Worm (Caenorhabditis elegans) whole organism, L3 larva: ENCODE measurements around the gene C14C11.7.
A peak's percentile ranks its signal among the peaks of the same experiment; 100 is the strongest.

ENCODE experiments used
- R02D3.7 ChIP-seq: fragments of 150-350 bp; optimal IDR thresholded peaks from 2 replicates; lab custom pipeline; 2014; ENCODE audit warnings: missing biosample characterization, missing genetic modification characterization
- aly-2 ChIP-seq: fragments of 150-350 bp; optimal IDR thresholded peaks from 2 replicates; lab custom pipeline; 2014; ENCODE audit warnings: missing biosample characterization, missing genetic modification characterization
- ama-1 ChIP-seq: fragments of 150-350 bp; optimal IDR thresholded peaks from 2 replicates; lab custom pipeline; 2018
- ceh-28 ChIP-seq: fragments of 150-350 bp; optimal IDR thresholded peaks from 2 replicates; lab custom pipeline; 2014; ENCODE audit warnings: missing biosample characterization, missing genetic modification reagents, missing genetic modification characterization
- egl-27 ChIP-seq: sonication (generic microtip); optimal IDR thresholded peaks from 4 replicates; lab custom pipeline; 2017; ENCODE audit warnings: missing biosample characterization, missing genetic modification reagents, missing genetic modification characterization
- egl-5 ChIP-seq: fragments of 150-350 bp; optimal IDR thresholded peaks from 2 replicates; lab custom pipeline; 2017; ENCODE audit warnings: missing biosample characterization, missing genetic modification reagents, missing genetic modification characterization, inconsistent platforms
- elt-1 ChIP-seq: fragments of 150-350 bp; optimal IDR thresholded peaks from 2 replicates; lab custom pipeline; 2014; ENCODE audit warnings: missing biosample characterization, missing genetic modification characterization
- elt-2 ChIP-seq: sonication (generic microtip); optimal IDR thresholded peaks from 2 replicates; lab custom pipeline; 2016; ENCODE audit warnings: missing genetic modification reagents, mild to moderate bottlenecking, missing genetic modification characterization, missing compliant biosample characterization
- elt-3 ChIP-seq, 3 experiments: fragments of 150-350 bp in 1 of 3; sonication (generic microtip) in 2 of 3; optimal IDR thresholded peaks; 2 replicates in 2 of 3; 4 replicates in 1 of 3; lab custom pipeline; 2014 to 2017; ENCODE audit warnings: missing biosample characterization in 3 of 3, missing genetic modification characterization in 3 of 3
- eor-1 ChIP-seq, 2 experiments: fragments of 150-350 bp; optimal IDR thresholded peaks; 2 replicates each; lab custom pipeline; 2014 to 2018; ENCODE audit warnings: missing biosample characterization in 2 of 2, missing genetic modification characterization in 2 of 2
- fkh-2 ChIP-seq: fragments of 150-350 bp; optimal IDR thresholded peaks from 2 replicates; lab custom pipeline; 2014; ENCODE audit warnings: missing biosample characterization, missing genetic modification reagents, missing genetic modification characterization
- lin-15B ChIP-seq: fragments of 150-350 bp; optimal IDR thresholded peaks from 2 replicates; lab custom pipeline; 2014; ENCODE audit warnings: missing biosample characterization, missing genetic modification characterization
- lin-39 ChIP-seq: fragments of 150-350 bp; optimal IDR thresholded peaks from 2 replicates; lab custom pipeline; 2018; ENCODE audit warnings: missing biosample characterization, missing genetic modification reagents, missing genetic modification characterization
- lsy-12 ChIP-seq: sonication (generic microtip); optimal IDR thresholded peaks from 2 replicates; lab custom pipeline; 2016; ENCODE audit warnings: mild to moderate bottlenecking, missing genetic modification characterization, missing compliant biosample characterization
- mdl-1 ChIP-seq: fragments of 150-350 bp; optimal IDR thresholded peaks from 2 replicates; lab custom pipeline; 2014; ENCODE audit warnings: missing biosample characterization, missing genetic modification characterization
- mml-1 ChIP-seq: fragments of 150-350 bp; sonication (generic microtip); optimal IDR thresholded peaks from 3 replicates; lab custom pipeline; 2014; ENCODE audit warnings: missing biosample characterization, missing genetic modification characterization
- nfya-1 ChIP-seq: sonication (generic microtip); optimal IDR thresholded peaks from 2 replicates; lab custom pipeline; 2017; ENCODE audit warnings: missing genetic modification characterization, mild to moderate bottlenecking, missing compliant biosample characterization, antibody characterized with exemption, moderate library complexity; ENCODE audit not compliant: insufficient read depth
- nhr-11 ChIP-seq: fragments of 150-350 bp; optimal IDR thresholded peaks from 2 replicates; lab custom pipeline; 2014; ENCODE audit warnings: missing biosample characterization, missing genetic modification characterization
- nhr-12 ChIP-seq: fragments of 150-350 bp; optimal IDR thresholded peaks from 2 replicates; lab custom pipeline; 2014; ENCODE audit warnings: missing biosample characterization, missing genetic modification characterization
- nhr-23 ChIP-seq: fragments of 150-350 bp; optimal IDR thresholded peaks from 2 replicates; lab custom pipeline; 2014; ENCODE audit warnings: missing biosample characterization, missing genetic modification reagents, missing genetic modification characterization
- nhr-25 ChIP-seq: sonication (generic microtip); optimal IDR thresholded peaks from 2 replicates; lab custom pipeline; 2017; ENCODE audit warnings: missing biosample characterization, missing genetic modification characterization
- nhr-43 ChIP-seq: sonication (generic microtip); optimal IDR thresholded peaks from 2 replicates; lab custom pipeline; 2016; ENCODE audit warnings: mild to moderate bottlenecking, missing genetic modification characterization, missing compliant biosample characterization; ENCODE audit not compliant: poor library complexity, severe bottlenecking
- nhr-67 ChIP-seq: fragments of 150-350 bp; optimal IDR thresholded peaks from 2 replicates; lab custom pipeline; 2014; ENCODE audit warnings: missing biosample characterization, missing genetic modification characterization
- pha-4 ChIP-seq: fragments of 150-350 bp; optimal IDR thresholded peaks from 2 replicates; lab custom pipeline; 2014; ENCODE audit warnings: missing biosample characterization, missing genetic modification reagents, missing genetic modification characterization
- pqm-1 ChIP-seq: fragments of 150-350 bp; optimal IDR thresholded peaks from 2 replicates; lab custom pipeline; 2017; ENCODE audit warnings: missing biosample characterization, missing genetic modification characterization, inconsistent platforms
- sea-2 ChIP-seq: fragments of 150-350 bp; sonication (generic microtip); optimal IDR thresholded peaks from 4 replicates; lab custom pipeline; 2014; ENCODE audit warnings: missing biosample characterization, missing genetic modification reagents, missing genetic modification characterization
- skn-1 ChIP-seq: fragments of 150-350 bp; optimal IDR thresholded peaks from 2 replicates; lab custom pipeline; 2014; ENCODE audit warnings: missing biosample characterization, missing genetic modification characterization
- tbx-2 ChIP-seq: sonication (generic microtip); optimal IDR thresholded peaks from 2 replicates; lab custom pipeline; 2016; ENCODE audit warnings: mild to moderate bottlenecking, missing genetic modification characterization, missing compliant biosample characterization
- unc-39 ChIP-seq: sonication (generic microtip); optimal IDR thresholded peaks from 4 replicates; lab custom pipeline; 2017; ENCODE audit warnings: missing biosample characterization, missing genetic modification characterization
- ztf-4 ChIP-seq: fragments of 150-350 bp; optimal IDR thresholded peaks from 2 replicates; lab custom pipeline; 2014; ENCODE audit warnings: missing biosample characterization, missing genetic modification characterization

C14C11.7 gene

ce11 chrV:5705510-5705909, 39.6 kb upstream of the C14C11.7 start, which contains the start of gene peli-1:
Gene peli-1 (plus strand): TSS chrV:5705810.
- no peak for TF ChIP-seq nhr-23 (tag; lab: Kevin White, UChicago)
- no peak for TF ChIP-seq lsy-12 (tag; lab: Kevin White, UChicago)
- TF ChIP-seq unc-39: no peak
- TF ChIP-seq pha-4 (tag; lab: Kevin White, UChicago): no peak
- TF ChIP-seq nhr-25 (tag; lab: Kevin White, UChicago): no peak
- no peak for TF ChIP-seq ama-1 (lab: Kevin White, UChicago)
- TF ChIP-seq sea-2 (GFP tag; lab: Kevin White, UChicago): no peak
- no peak for TF ChIP-seq skn-1 (tag; lab: Kevin White, UChicago)
- TF ChIP-seq, all 47 proteins: peak for 0

DNA sequence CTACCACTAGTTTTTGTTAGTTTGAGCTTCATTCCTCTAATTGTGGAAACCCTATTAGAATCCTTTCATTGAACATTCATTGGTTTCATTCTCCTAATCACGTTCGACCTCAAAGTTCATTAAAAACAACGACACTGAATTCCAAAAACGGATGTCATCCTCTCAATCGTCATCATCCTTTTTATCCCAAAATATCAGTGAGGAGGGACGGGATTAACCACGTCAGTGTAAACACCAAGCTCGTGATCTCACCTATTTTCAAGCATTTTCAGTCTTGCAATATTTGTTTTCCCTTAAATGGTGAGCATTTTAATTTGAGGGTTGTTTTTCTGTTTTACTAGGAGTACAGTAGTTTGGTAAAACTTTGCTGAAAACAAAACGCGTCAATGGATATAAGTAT, 38.6 kb upstream of the C14C11.7 start:
- TF ChIP-seq elt-3 (tag; optimal IDR thresholded peaks at IDR 0.05; lab: Kevin White, UChicago): no peak
- TF ChIP-seq nhr-11: peak; percentile 46

ce11 chrV:5701106-5701505, 35.2 kb upstream of the C14C11.7 start:
- TF ChIP-seq R02D3.7 (tag; lab: Kevin White, UChicago): peak; percentile 0
- TF ChIP-seq ama-1 (lab: Kevin White, UChicago): peak; percentile 72
- TF ChIP-seq nhr-67 (tag; lab: Kevin White, UChicago): no peak
- TF ChIP-seq nhr-12 (tag; lab: Kevin White, UChicago): no peak
- TF ChIP-seq mdl-1 (tag; lab: Kevin White, UChicago): peak; percentile 14
- peak in 2 of 3 experiments; percentile 45 to 90 for TF ChIP-seq elt-3 (tag; optimal IDR thresholded peaks at IDR 0.05; lab: Kevin White, UChicago)
- TF ChIP-seq nhr-23 (tag; lab: Kevin White, UChicago): peak; percentile 40
- TF ChIP-seq egl-5 (tag; lab: Kevin White, UChicago): no peak

- TF ChIP-seq pqm-1 (tag; lab: Kevin White, UChicago): no peak
- TF ChIP-seq ama-1 (lab: Kevin White, UChicago): peak; percentile 56
- TF ChIP-seq nfya-1 (tag; lab: Kevin White, UChicago): no peak
Observed at ce11 chrV:5699835-5700441, 34.1 kb upstream of the C14C11.7 start, which contains the start of gene clec-1. Gene clec-1 (plus strand): TSS chrV:5700154.

DNA sequence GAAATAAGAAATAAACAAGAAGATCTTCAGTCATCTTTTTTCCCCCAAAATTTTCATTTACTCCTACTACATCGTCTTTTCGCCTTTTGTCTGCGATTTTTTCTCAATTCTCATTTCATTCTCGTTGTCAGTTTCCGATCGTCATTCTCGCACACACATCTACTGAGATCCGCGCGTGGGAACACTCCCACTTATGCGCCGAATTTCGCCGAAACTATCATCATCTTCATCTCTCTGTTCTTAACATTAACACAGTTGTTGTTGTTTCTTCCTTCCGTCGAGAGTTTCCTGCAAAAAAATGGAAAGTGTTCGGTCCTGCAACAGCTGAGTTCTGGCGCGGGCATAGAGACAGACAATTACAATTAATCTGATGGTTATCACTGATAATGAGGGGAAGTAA, 31.7 kb upstream of the C14C11.7 start:
- TF ChIP-seq nhr-23 (tag; lab: Kevin White, UChicago) (peak; percentile 24), eor-1 (tag; optimal IDR thresholded peaks at IDR 0.05; lab: Kevin White, UChicago) (no peak), nhr-67 (tag; lab: Kevin White, UChicago) (no peak), elt-3 (tag; optimal IDR thresholded peaks at IDR 0.05; lab: Kevin White, UChicago) (peak in 1 of 3 experiments; percentile 39), ceh-28 (tag; lab: Kevin White, UChicago) (peak; percentile 7)

DNA sequence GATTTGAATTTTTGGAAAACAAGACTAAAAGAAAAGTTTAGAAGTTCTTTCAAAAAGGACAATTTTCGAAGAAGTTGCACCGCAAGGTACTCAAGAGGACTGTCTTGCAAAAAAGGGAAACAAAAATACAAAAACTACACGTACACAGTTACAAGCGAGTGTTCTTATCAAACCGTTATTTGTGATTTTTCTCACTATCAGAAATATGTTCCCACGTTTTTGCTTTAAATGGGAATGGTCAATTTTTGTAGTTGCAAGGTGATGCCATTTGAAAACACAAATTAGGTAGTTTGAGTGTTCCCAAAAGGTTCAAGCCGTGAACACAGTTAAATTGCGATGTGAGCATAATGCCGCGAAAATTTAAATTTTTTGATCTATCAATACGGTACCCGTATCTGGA, 30.3 kb upstream of the C14C11.7 start:
- TF ChIP-seq fkh-2 (tag; lab: Kevin White, UChicago) (no peak), lin-15B (tag; lab: Kevin White, UChicago) (no peak), pqm-1 (tag; lab: Kevin White, UChicago) (peak; percentile 30), tbx-2 (tag; lab: Kevin White, UChicago) (no peak), lin-39 (no peak), elt-1 (no peak), elt-3 (tag; optimal IDR thresholded peaks at IDR 0.05; lab: Kevin White, UChicago) (no peak), nhr-43 (no peak), pha-4 (tag; lab: Kevin White, UChicago) (no peak), eor-1 (tag; optimal IDR thresholded peaks at IDR 0.05; lab: Kevin White, UChicago) (no peak), elt-2 (tag; lab: Kevin White, UChicago) (peak; percentile 45), egl-27 (tag; lab: Kevin White, UChicago) (no peak), ztf-4 (no peak)

DNA sequence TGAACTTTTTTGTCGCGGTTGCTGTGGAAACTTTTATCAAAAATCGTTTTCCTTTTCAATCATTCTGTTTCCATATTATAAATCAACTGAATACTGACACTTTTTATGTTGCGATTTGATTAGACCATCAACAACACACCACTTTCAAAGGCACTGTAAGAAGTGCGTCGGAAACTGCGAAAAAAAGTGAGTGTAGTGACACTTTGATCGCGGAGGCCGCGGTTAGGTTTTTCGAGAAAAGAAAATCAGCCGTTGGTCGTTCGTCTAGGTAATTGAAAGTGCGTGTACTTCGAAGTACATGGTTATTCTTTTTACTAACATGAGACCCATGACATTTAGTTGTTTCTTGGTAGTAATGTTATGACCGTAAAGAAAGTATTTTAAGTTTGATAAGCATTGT, 29.7 kb upstream of the C14C11.7 start:
- TF ChIP-seq egl-5 (tag; lab: Kevin White, UChicago) (no peak), mml-1 (tag; lab: Kevin White, UChicago) (no peak), elt-1 (no peak), R02D3.7 (tag; lab: Kevin White, UChicago) (no peak), aly-2 (tag; lab: Kevin White, UChicago) (no peak), ama-1 (lab: Kevin White, UChicago) (no peak), egl-27 (tag; lab: Kevin White, UChicago) (no peak), eor-1 (tag; optimal IDR thresholded peaks at IDR 0.05; lab: Kevin White, UChicago) (no peak)
